Worm (Caenorhabditis elegans): Measurements from ENCODE around the gene srx-22.

The srx-22 gene

ce11 chrV:726573-727483, 47.1 kb downstream of the srx-22 start (continued):
- TF ChIP-seq egl-27 (tag; optimal IDR thresholded peaks at IDR 0.05) (no peak), xbp-1 (tag; optimal IDR thresholded peaks at IDR 0.05) (no peak), tbx-2 (tag; optimal IDR thresholded peaks at IDR 0.05) (no peak), C04F5.9 (tag; optimal IDR thresholded peaks at IDR 0.05) (no peak), nhr-77 (tag; optimal IDR thresholded peaks at IDR 0.05) (no peak), unc-130 (tag; optimal IDR thresholded peaks at IDR 0.05) (peak; percentile 10), nhr-20 (tag; optimal IDR thresholded peaks at IDR 0.05) (peak; percentile 7), irx-1 (tag; optimal IDR thresholded peaks at IDR 0.05) (peak; percentile 2), lin-35 (GFP tag; optimal IDR thresholded peaks at IDR 0.05) (no peak), rnt-1 (tag; optimal IDR thresholded peaks at IDR 0.05) (peak; percentile 64), fkh-4 (tag; optimal IDR thresholded peaks at IDR 0.05; ENCODE audit: borderline replicate concordance) (no peak), lin-14 (GFP tag; optimal IDR thresholded peaks at IDR 0.05) (peak; percentile 31), pqm-1 (tag; optimal IDR thresholded peaks at IDR 0.05) (no peak), zag-1 (tag; optimal IDR thresholded peaks at IDR 0.05) (no peak)

ce11 chrV:727484-728351, 48.0 kb downstream of the srx-22 start, which contains the start of the genes icl-1 and srh-2:
Gene icl-1, minus strand, starts transcription at chrV:728004.
Gene srh-2, plus strand, starts transcription at chrV:728301.
- TF ChIP-seq blmp-1 (tag; optimal IDR thresholded peaks at IDR 0.05) = peak; percentile 17
- TF ChIP-seq nhr-19 (GFP tag; conservative IDR thresholded peaks at IDR 0.05) = peak; percentile 93
- TF ChIP-seq rnt-1 (tag; optimal IDR thresholded peaks at IDR 0.05) = peak; percentile 88
- TF ChIP-seq fkh-10 (GFP tag; optimal IDR thresholded peaks at IDR 0.05) = no peak
- TF ChIP-seq zag-1 (tag; optimal IDR thresholded peaks at IDR 0.05) = no peak
- peak; percentile 23 for TF ChIP-seq fos-1 (tag; optimal IDR thresholded peaks at IDR 0.05)
- TF ChIP-seq lin-35 (GFP tag; optimal IDR thresholded peaks at IDR 0.05) = peak in 1 of 2 experiments; percentile 75
- TF ChIP-seq C34B4.2 (tag; optimal IDR thresholded peaks at IDR 0.05) = no peak
- peak; percentile 45 for TF ChIP-seq xbp-1 (tag; optimal IDR thresholded peaks at IDR 0.05)
- no peak for TF ChIP-seq unc-98 (GFP tag; IDR thresholded peaks at IDR 0.05)
- peak; percentile 15 for TF ChIP-seq jun-1 (tag; optimal IDR thresholded peaks at IDR 0.05)
- TF ChIP-seq lsy-2 (tag; optimal IDR thresholded peaks at IDR 0.05) = peak; percentile 31 to 55
- TF ChIP-seq pag-3 (tag; optimal IDR thresholded peaks at IDR 0.05; ENCODE audit: borderline replicate concordance, insufficient read depth) = peak; percentile 41
- no peak for TF ChIP-seq fkh-4 (tag; optimal IDR thresholded peaks at IDR 0.05; ENCODE audit: borderline replicate concordance)
- TF ChIP-seq nhr-77 (tag; optimal IDR thresholded peaks at IDR 0.05) = peak; percentile 29
- peak; percentile 73 for TF ChIP-seq tbx-2 (tag; optimal IDR thresholded peaks at IDR 0.05)
- TF ChIP-seq zip-4 (GFP tag; optimal IDR thresholded peaks at IDR 0.05) = peak; percentile 51
- peak; percentile 14 for TF ChIP-seq irx-1 (tag; optimal IDR thresholded peaks at IDR 0.05)
- peak; percentile 89 for TF ChIP-seq ama-1 (optimal IDR thresholded peaks at IDR 0.05)
- TF ChIP-seq aha-1 (tag; optimal IDR thresholded peaks at IDR 0.05) = no peak
- TF ChIP-seq snu-23 (GFP tag; optimal IDR thresholded peaks at IDR 0.05) = peak; percentile 82
- peak; percentile 68 for TF ChIP-seq swsn-7 (tag; optimal IDR thresholded peaks at IDR 0.05)
- TF ChIP-seq ceh-63 (GFP tag; optimal IDR thresholded peaks at IDR 0.05) = peak; percentile 54
- peak; percentile 38 for TF ChIP-seq lin-13 (GFP tag; optimal IDR thresholded peaks at IDR 0.05)
- peak; percentile 67 for TF ChIP-seq elt-2 (tag; optimal IDR thresholded peaks at IDR 0.05)
- peak; percentile 41 for TF ChIP-seq hlh-17 (GFP tag; optimal IDR thresholded peaks at IDR 0.05; ENCODE audit: borderline replicate concordance)
- TF ChIP-seq ztf-11 (tag; optimal IDR thresholded peaks at IDR 0.05) = peak in 1 of 2 experiments; percentile 27
- peak; percentile 76 for TF ChIP-seq nhr-90 (tag; optimal IDR thresholded peaks at IDR 0.05; ENCODE audit: poor library complexity)
- peak; percentile 32 for TF ChIP-seq sox-4 (tag; optimal IDR thresholded peaks at IDR 0.05)
- peak; percentile 74 for TF ChIP-seq C16A3.4 (tag; optimal IDR thresholded peaks at IDR 0.05)
- no peak for TF ChIP-seq nhr-28 (tag; optimal IDR thresholded peaks at IDR 0.05)
- TF ChIP-seq dpl-1 (GFP tag; optimal IDR thresholded peaks at IDR 0.05) = peak in 2 of 3 experiments; percentile 19 to 26
- TF ChIP-seq dsc-1 (tag; optimal IDR thresholded peaks at IDR 0.05) = no peak
- peak; percentile 59 for TF ChIP-seq mep-1 (tag; optimal IDR thresholded peaks at IDR 0.05)
- 0 out of 2 replicates have a peak, but pooled peaks have one; percentile 13 for TF ChIP-seq mab-9 (GFP tag; IDR thresholded peaks at IDR 0.05)
- peak; percentile 74 for TF ChIP-seq unc-130 (tag; optimal IDR thresholded peaks at IDR 0.05)
- TF ChIP-seq nhr-47 (tag; optimal IDR thresholded peaks at IDR 0.05) = peak; percentile 59
- peak; percentile 95 for TF ChIP-seq nhr-71 (tag; optimal IDR thresholded peaks at IDR 0.05)
- no peak for TF ChIP-seq Y116A8C.19 (tag; optimal IDR thresholded peaks at IDR 0.05; ENCODE audit: borderline replicate concordance)

Data from whole organism, L1 larva.